Worm (Caenorhabditis elegans): ENCODE results near the gene npr-26.

DNA sequence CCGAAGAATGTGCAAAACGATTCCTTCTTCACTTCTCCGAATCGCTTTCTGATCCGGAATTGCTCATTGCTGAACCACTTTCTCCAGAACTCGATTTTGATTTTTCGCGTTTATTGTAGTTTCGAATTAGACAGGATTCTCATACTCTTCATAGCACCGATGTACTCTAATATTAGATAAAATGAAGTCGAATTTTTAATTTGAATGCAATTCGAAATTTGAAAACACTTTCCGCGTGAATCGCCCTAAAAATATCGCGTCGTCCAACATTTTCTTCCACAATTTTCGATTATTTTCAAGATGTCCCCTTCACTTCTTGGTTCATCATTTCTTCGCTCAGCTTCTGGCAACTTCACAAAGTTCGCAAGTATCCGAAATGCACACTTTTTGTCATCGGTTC, 35.6 kb downstream of the npr-26 start, which contains the start of gene C30H6.8:
- TF ChIP-seq daf-12 (tag; optimal IDR thresholded peaks at IDR 0.05): no peak
- TF ChIP-seq elt-3 (tag; optimal IDR thresholded peaks at IDR 0.05): no peak

Data from whole organism, L3 larva.